Worm (Caenorhabditis elegans): ENCODE data around the gene T03D8.6.

- no peak for TF ChIP-seq nhr-28 (tag; optimal IDR thresholded peaks at IDR 0.05)
- TF ChIP-seq tbx-2 (tag; optimal IDR thresholded peaks at IDR 0.05): no peak
- TF ChIP-seq ceh-16 (tag; optimal IDR thresholded peaks at IDR 0.05): no peak
- no peak for TF ChIP-seq ztf-4 (tag; optimal IDR thresholded peaks at IDR 0.05)
- peak; percentile 7 for TF ChIP-seq pqm-1 (tag; optimal IDR thresholded peaks at IDR 0.05)
- no peak for TF ChIP-seq nhr-25 (tag; optimal IDR thresholded peaks at IDR 0.05)
- TF ChIP-seq unc-62 (GFP tag; optimal IDR thresholded peaks at IDR 0.05): no peak
- no peak for TF ChIP-seq unc-39 (tag; optimal IDR thresholded peaks at IDR 0.05)
- peak; percentile 75 for TF ChIP-seq nfya-1 (tag; optimal IDR thresholded peaks at IDR 0.05; ENCODE audit: insufficient read depth)
Observed at ce11 chrV:20776761-20777160, 43.4 kb downstream of the T03D8.6 start.
